Fruit fly (Drosophila melanogaster): ENCODE results near the gene Arp3.
A peak's percentile ranks its signal among the peaks of the same experiment; 100 is the strongest.

Arp3 gene

dm6 chr3L:8076160-8076559 is 39.5 kb downstream of the Arp3 start:
- no peak for TF ChIP-seq ey (GFP tag; optimal IDR thresholded peaks at IDR 0.05)
- TF ChIP-seq dl (GFP tag; optimal IDR thresholded peaks at IDR 0.05; ENCODE audit: insufficient read depth in 1 of 2, partially characterized antibody in 2 of 2) = no peak
- TF ChIP-seq Dif (GFP tag; optimal IDR thresholded peaks at IDR 0.05; ENCODE audit: partially characterized antibody) = no peak
- TF ChIP-seq Sp1 (GFP tag; optimal IDR thresholded peaks at IDR 0.05) = no peak
- peak in 1 of 2 experiments; percentile 26 for TF ChIP-seq foxo (GFP tag; optimal IDR thresholded peaks at IDR 0.05)
- no peak for TF ChIP-seq Vsx2 (GFP tag; optimal IDR thresholded peaks at IDR 0.05; ENCODE audit: partially characterized antibody)
- TF ChIP-seq Jra (GFP tag; optimal IDR thresholded peaks at IDR 0.05) = no peak
- no peak for TF ChIP-seq sv (GFP tag; optimal IDR thresholded peaks at IDR 0.05)
- TF ChIP-seq woc (GFP tag; optimal IDR thresholded peaks at IDR 0.05) = no peak
- TF ChIP-seq psq (GFP tag; optimal IDR thresholded peaks at IDR 0.05) = no peak
- no peak for TF ChIP-seq Abd-B (GFP tag; optimal IDR thresholded peaks at IDR 0.05)
- TF ChIP-seq h (GFP tag; optimal IDR thresholded peaks at IDR 0.05) = peak; percentile 18
- no peak for TF ChIP-seq Dfd (GFP tag; optimal IDR thresholded peaks at IDR 0.05)
- TF ChIP-seq OdsH (GFP tag; optimal IDR thresholded peaks at IDR 0.05) = no peak
- no peak for TF ChIP-seq tai (GFP tag; optimal IDR thresholded peaks at IDR 0.05)
- TF ChIP-seq CrebA (GFP tag; optimal IDR thresholded peaks at IDR 0.05; ENCODE audit: borderline replicate concordance) = no peak
- TF ChIP-seq N (GFP tag; optimal IDR thresholded peaks at IDR 0.05) = no peak
- TF ChIP-seq CG9705 (GFP tag; optimal IDR thresholded peaks at IDR 0.05) = no peak
- TF ChIP-seq HLH106 (tag; optimal IDR thresholded peaks at IDR 0.05) = peak; percentile 19
- no peak for TF ChIP-seq sage (GFP tag; optimal IDR thresholded peaks at IDR 0.05)
- no peak for TF ChIP-seq rgr (GFP tag; optimal IDR thresholded peaks at IDR 0.05)
- TF ChIP-seq Mio (GFP tag; optimal IDR thresholded peaks at IDR 0.05) = no peak
- no peak for TF ChIP-seq Rel (GFP tag; optimal IDR thresholded peaks at IDR 0.05)
- TF ChIP-seq Rel (tag; optimal IDR thresholded peaks at IDR 0.05) = no peak
- no peak for TF ChIP-seq Hr78 (GFP tag; optimal IDR thresholded peaks at IDR 0.05)
- no peak for TF ChIP-seq GATAd (GFP tag; optimal IDR thresholded peaks at IDR 0.05)
- no peak for TF ChIP-seq Hnf4 (GFP tag; optimal IDR thresholded peaks at IDR 0.05)
- peak; percentile 6 for TF ChIP-seq fru (GFP tag; optimal IDR thresholded peaks at IDR 0.05)
- no peak for TF ChIP-seq usp (GFP tag; optimal IDR thresholded peaks at IDR 0.05)
- no peak for TF ChIP-seq pan (optimal IDR thresholded peaks at IDR 0.05)
- no peak for TF ChIP-seq lola (GFP tag; optimal IDR thresholded peaks at IDR 0.05)
- no peak for TF ChIP-seq CG32264 (GFP tag; optimal IDR thresholded peaks at IDR 0.05)
- TF ChIP-seq dsf (GFP tag; optimal IDR thresholded peaks at IDR 0.05; ENCODE audit: borderline replicate concordance) = no peak

- TF ChIP-seq Hr78 (GFP tag; optimal IDR thresholded peaks at IDR 0.05) = no peak
- no peak for TF ChIP-seq usp (GFP tag; optimal IDR thresholded peaks at IDR 0.05)
- no peak for TF ChIP-seq jim (GFP tag; optimal IDR thresholded peaks at IDR 0.05)
- TF ChIP-seq CG32264 (GFP tag; optimal IDR thresholded peaks at IDR 0.05) = no peak
Observed at dm6 chr3L:8074944-8075343, 40.8 kb downstream of the Arp3 start.

dm6 chr3L:8073872-8074271 is 41.8 kb downstream of the Arp3 start:
- TF ChIP-seq pan (optimal IDR thresholded peaks at IDR 0.05) = no peak
- TF ChIP-seq psq (GFP tag; optimal IDR thresholded peaks at IDR 0.05) = no peak
- TF ChIP-seq N (GFP tag; optimal IDR thresholded peaks at IDR 0.05) = no peak

dm6 chr3L:8073370-8073769 is 42.3 kb downstream of the Arp3 start:
- TF ChIP-seq sv (GFP tag; optimal IDR thresholded peaks at IDR 0.05) (no peak), foxo (GFP tag; optimal IDR thresholded peaks at IDR 0.05) (no peak), rgr (GFP tag; optimal IDR thresholded peaks at IDR 0.05) (no peak), Sp1 (GFP tag; optimal IDR thresholded peaks at IDR 0.05) (no peak), OdsH (GFP tag; optimal IDR thresholded peaks at IDR 0.05) (no peak), Vsx2 (GFP tag; optimal IDR thresholded peaks at IDR 0.05; ENCODE audit: partially characterized antibody) (no peak), Hnf4 (GFP tag; optimal IDR thresholded peaks at IDR 0.05) (no peak), Myc (optimal IDR thresholded peaks at IDR 0.05) (no peak), dsf (GFP tag; optimal IDR thresholded peaks at IDR 0.05; ENCODE audit: borderline replicate concordance) (no peak), brk (GFP tag; optimal IDR thresholded peaks at IDR 0.05) (no peak), usp (GFP tag; optimal IDR thresholded peaks at IDR 0.05) (no peak), dmrt93B (GFP tag; optimal IDR thresholded peaks at IDR 0.05) (no peak), pan (optimal IDR thresholded peaks at IDR 0.05) (no peak)
